Fruit fly (Drosophila melanogaster) whole organism, larva: ENCODE results near the gene CG31278.
A peak's percentile ranks its signal among the peaks of the same experiment; 100 is the strongest.

Source experiments
- noc ChIP-seq: fragments of 200-800 bp; sonication (Bioruptor generic); optimal IDR thresholded peaks from 3 replicates; lab custom pipeline; 2019; ENCODE audit warnings: missing biosample characterization, mild to moderate bottlenecking, missing genetic modification characterization, moderate library complexity

The CG31278 gene

dm6 chr3R:10687312-10687711 lies 20.8 kb downstream of the CG31278 start:
- TF ChIP-seq noc, result no peak

- TF ChIP-seq noc, result no peak
Observed at dm6 chr3R:10686307-10687094, 21.6 kb downstream of the CG31278 start, which contains the start of gene Skel. Skel (plus strand) TSS chr3R:10686943.

- TF ChIP-seq noc, result peak; percentile 41
Observed at dm6 chr3R:10684284-10684683, 23.9 kb downstream of the CG31278 start.

dm6 chr3R:10683226-10683625 lies 24.9 kb downstream of the CG31278 start:
- TF ChIP-seq noc, result peak; percentile 52

dm6 chr3R:10681682-10681962 lies 26.5 kb downstream of the CG31278 start:
- TF ChIP-seq noc, result no peak

dm6 chr3R:10680825-10681681 lies 27.1 kb downstream of the CG31278 start, which contains the start of gene Phyhd1:
Phyhd1 (minus strand) TSS chr3R:10680925.
- TF ChIP-seq noc, result peak; percentile 96

- TF ChIP-seq noc, result no peak
Observed at dm6 chr3R:10679911-10680310, 28.2 kb downstream of the CG31278 start.

- no peak for TF ChIP-seq noc
Observed at dm6 chr3R:10678935-10679565, 29.1 kb downstream of the CG31278 start.

- TF ChIP-seq noc, result no peak
Observed at dm6 chr3R:10677245-10677902, 30.8 kb downstream of the CG31278 start, which contains the start of gene CG6465. CG6465 (minus strand) TSS chr3R:10677251.

dm6 chr3R:10675101-10675500 lies 33.0 kb downstream of the CG31278 start:
- TF ChIP-seq noc, result no peak

- TF ChIP-seq noc, result no peak
Observed at dm6 chr3R:10673571-10673970, 34.6 kb downstream of the CG31278 start.

- TF ChIP-seq noc, result no peak
Observed at dm6 chr3R:10672680-10673079, 35.5 kb downstream of the CG31278 start.

dm6 chr3R:10669950-10670349 lies 38.2 kb downstream of the CG31278 start:
- TF ChIP-seq noc, result no peak

dm6 chr3R:10667964-10668363 lies 40.2 kb downstream of the CG31278 start:
- no peak for TF ChIP-seq noc

dm6 chr3R:10664942-10665341 lies 43.2 kb downstream of the CG31278 start:
- TF ChIP-seq noc, result no peak

- no peak for TF ChIP-seq noc
Observed at dm6 chr3R:10661098-10661497, 47.0 kb downstream of the CG31278 start.

- TF ChIP-seq noc, result no peak
Observed at dm6 chr3R:10659563-10659962, 48.6 kb downstream of the CG31278 start.
